Fruit fly (Drosophila melanogaster) whole organism, adult: ENCODE results near the gene elg1.
A peak's percentile ranks its signal among the peaks of the same experiment; 100 is the strongest.

Source experiments
- CG11617 ChIP-seq: fragments of 200-800 bp; sonication (Bioruptor generic); optimal IDR thresholded peaks from 2 replicates; lab custom pipeline; 2017; ENCODE audit warnings: mild to moderate bottlenecking, missing biosample characterization, missing genetic modification reagents, missing genetic modification characterization
- CG12768 ChIP-seq: fragments of 200-800 bp; sonication (Bioruptor generic); optimal IDR thresholded peaks from 2 replicates; lab custom pipeline; 2017; ENCODE audit warnings: missing biosample characterization, missing genetic modification characterization, mild to moderate bottlenecking, moderate library complexity, missing genetic modification reagents
- CG1620 ChIP-seq: fragments of 200-800 bp; sonication (Bioruptor generic); optimal IDR thresholded peaks from 2 replicates; lab custom pipeline; 2016; ENCODE audit warnings: missing biosample characterization, missing genetic modification characterization
- CG33017 ChIP-seq: fragments of 200-800 bp; sonication (Bioruptor generic); optimal IDR thresholded peaks from 2 replicates; lab custom pipeline; 2018; ENCODE audit warnings: missing biosample characterization, mild to moderate bottlenecking, missing genetic modification characterization, moderate library complexity
- CG7045 ChIP-seq: fragments of 200-800 bp; sonication (Bioruptor generic); optimal IDR thresholded peaks from 2 replicates; lab custom pipeline; 2017; ENCODE audit warnings: missing biosample characterization, mild to moderate bottlenecking, missing genetic modification characterization
- Clk ChIP-seq: fragments of 200-800 bp; sonication (Bioruptor generic); optimal IDR thresholded peaks from 2 replicates; lab custom pipeline; 2017; ENCODE audit warnings: missing biosample characterization, missing genetic modification characterization
- Crg-1 ChIP-seq: fragments of 200-800 bp; sonication (Bioruptor generic); optimal IDR thresholded peaks from 2 replicates; lab custom pipeline; 2016; ENCODE audit warnings: missing biosample characterization, missing genetic modification characterization
- Hr96 ChIP-seq: fragments of 200-800 bp; sonication (Bioruptor generic); optimal IDR thresholded peaks from 2 replicates; lab custom pipeline; 2016; ENCODE audit warnings: missing biosample characterization, missing genetic modification characterization
- bab1 ChIP-seq: fragments of 200-800 bp; sonication (Bioruptor generic); optimal IDR thresholded peaks from 3 replicates; lab custom pipeline; 2019; ENCODE audit warnings: missing biosample characterization, mild to moderate bottlenecking, missing genetic modification characterization, moderate library complexity
- cic ChIP-seq: fragments of 200-800 bp; sonication (Bioruptor generic); optimal IDR thresholded peaks from 2 replicates; lab custom pipeline; 2017; ENCODE audit warnings: missing biosample characterization, mild to moderate bottlenecking, missing genetic modification characterization, moderate library complexity
- kay ChIP-seq: fragments of 200-800 bp; sonication (Bioruptor generic); peaks from one replicate; lab custom pipeline; 2016; ENCODE audit warnings: missing biosample characterization, missing genetic modification characterization, borderline replicate concordance
- tj ChIP-seq: fragments of 200-800 bp; sonication (Bioruptor generic); optimal IDR thresholded peaks from 3 replicates; lab custom pipeline; 2017; ENCODE audit warnings: missing biosample characterization, mild to moderate bottlenecking, missing genetic modification characterization, moderate library complexity
- toe ChIP-seq: fragments of 200-800 bp; sonication (Bioruptor generic); optimal IDR thresholded peaks from 2 replicates; lab custom pipeline; 2016; ENCODE audit warnings: missing biosample characterization, missing genetic modification characterization

DNA sequence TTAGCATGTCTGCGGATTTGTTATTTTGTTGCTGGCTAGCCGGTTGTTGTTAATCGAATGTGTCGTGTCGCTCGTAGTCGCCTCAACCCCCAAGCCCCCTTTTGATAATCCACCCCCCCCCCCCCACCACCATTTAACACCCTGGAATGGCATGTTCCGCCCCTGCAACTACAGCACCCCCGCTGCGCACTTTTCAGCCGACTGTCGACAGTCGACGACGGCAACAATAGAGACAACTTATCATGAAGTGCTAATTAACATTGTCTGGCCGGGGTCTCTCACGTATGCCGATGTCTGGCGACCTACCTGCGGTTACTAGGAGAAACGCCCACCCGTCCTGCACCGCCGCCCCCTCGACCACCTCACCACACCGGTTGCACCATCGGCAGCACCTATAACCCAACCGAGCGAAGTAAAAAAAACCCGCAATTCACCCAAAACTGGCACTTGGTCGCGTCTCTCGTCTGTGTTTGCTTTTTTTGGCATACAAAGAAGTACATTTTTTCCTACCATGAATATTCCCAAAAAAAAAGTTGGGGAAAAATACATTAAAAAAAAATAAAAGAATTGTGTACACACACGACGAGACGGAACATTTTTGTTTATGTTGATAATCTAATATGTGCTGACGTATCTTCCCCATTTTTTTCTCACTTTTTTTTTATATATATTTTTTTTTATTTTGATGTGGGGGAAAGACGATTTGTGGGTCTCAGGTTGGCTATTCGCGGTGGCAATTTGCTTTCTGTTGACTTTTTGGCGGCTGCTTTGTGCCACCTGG lies 34.6 kb downstream of the elg1 start:
- TF ChIP-seq Clk (GFP tag; lab: Kevin White, UChicago) (no peak), CG1620 (no peak), bab1 (GFP tag; lab: Kevin White, UChicago) (no peak), tj (GFP tag; lab: Kevin White, UChicago) (peak; percentile 65), CG33017 (tag; lab: Kevin White, UChicago) (no peak), cic (GFP tag; lab: Kevin White, UChicago) (no peak), kay (GFP tag; lab: Kevin White, UChicago) (no peak), Crg-1 (GFP tag; lab: Kevin White, UChicago) (no peak), Hr96 (GFP tag; lab: Kevin White, UChicago) (peak; percentile 17), CG7045 (GFP tag; lab: Kevin White, UChicago) (no peak), CG11617 (GFP tag; lab: Kevin White, UChicago) (no peak), toe (GFP tag; lab: Kevin White, UChicago) (no peak), CG12768 (GFP tag; lab: Kevin White, UChicago) (no peak)
